Worm (Caenorhabditis elegans) whole organism, young adult: ENCODE results near the gene srb-17.
A peak's percentile ranks its signal among the peaks of the same experiment; 100 is the strongest.

ENCODE experiments used
- B0019.2 ChIP-seq: fragments of 200-800 bp; sonication (Bioruptor generic); conservative IDR thresholded peaks from 2 replicates; pipeline ENCODE4 v1.3.6; 2022; ENCODE audit warnings: missing genetic modification reagents, missing genetic modification characterization, missing compliant biosample characterization
- B0261.1 ChIP-seq: sonication (generic microtip); optimal IDR thresholded peaks from 2 replicates; lab custom pipeline; 2016; ENCODE audit warnings: mild to moderate bottlenecking, missing genetic modification characterization, moderate library complexity, missing compliant biosample characterization
- D2030.7 ChIP-seq: fragments of 200-800 bp; sonication (Bioruptor generic); IDR thresholded peaks from 2 replicates; pipeline ENCODE4 v1.3.6; 2022; ENCODE audit warnings: missing genetic modification reagents, missing genetic modification characterization, missing compliant biosample characterization
- F23B12.7 ChIP-seq: sonication (generic microtip); optimal IDR thresholded peaks from 2 replicates; lab custom pipeline; 2017; ENCODE audit warnings: missing genetic modification characterization, mild to moderate bottlenecking, missing compliant biosample characterization, antibody characterized with exemption, moderate library complexity; ENCODE audit not compliant: insufficient read depth
- K11D2.4 ChIP-seq: fragments of 200-800 bp; sonication (Bioruptor generic); IDR thresholded peaks from 2 replicates; pipeline ENCODE4 v1.3.6; 2022; ENCODE audit warnings: missing genetic modification reagents, missing genetic modification characterization, missing compliant biosample characterization
- Y53F4B.3 ChIP-seq: fragments of 200-800 bp; sonication (Bioruptor generic); IDR thresholded peaks from 2 replicates; pipeline ENCODE4 v1.3.6; 2022; ENCODE audit warnings: missing genetic modification reagents, missing genetic modification characterization, missing compliant biosample characterization
- Y67H2A.10 ChIP-seq: fragments of 200-800 bp; sonication (Bioruptor generic); conservative IDR thresholded peaks from 2 replicates; pipeline ENCODE4 v1.3.6; 2022; ENCODE audit warnings: missing genetic modification reagents, missing genetic modification characterization, missing compliant biosample characterization
- Y95B8A.8 ChIP-seq: fragments of 200-800 bp; sonication (Bioruptor generic); IDR thresholded peaks from 2 replicates; pipeline ENCODE4 v1.3.6; 2022; ENCODE audit warnings: missing genetic modification reagents, missing genetic modification characterization, missing compliant biosample characterization
- ama-1 ChIP-seq, 3 experiments: fragments of 150-350 bp in 1 of 3; sonication (generic microtip) in 2 of 3; optimal IDR thresholded peaks; 2 replicates each; lab custom pipeline; 2014 to 2018; ENCODE audit warnings: missing biosample characterization in 2 of 3, missing genetic modification characterization in 2 of 3, missing genetic modification reagents in 2 of 3
- atf-7 ChIP-seq: sonication (generic microtip); optimal IDR thresholded peaks from 2 replicates; lab custom pipeline; 2017; ENCODE audit warnings: mild to moderate bottlenecking, missing genetic modification characterization, missing compliant biosample characterization
- attf-5 ChIP-seq: fragments of 200-800 bp; sonication (Bioruptor generic); optimal IDR thresholded peaks from 2 replicates; lab custom pipeline; 2018; ENCODE audit warnings: mild to moderate bottlenecking, missing genetic modification characterization, missing compliant biosample characterization
- cebp-1 ChIP-seq, 2 experiments: fragments of 200-800 bp in 1 of 2; sonication (Bioruptor generic) in 1 of 2; sonication (generic microtip) in 1 of 2; IDR thresholded peaks in 1 of 2; optimal IDR thresholded peaks in 1 of 2; 2 replicates each; pipeline versions ENCODE4 v1.3.6 to Lab custom; 2017 to 2022; ENCODE audit warnings: missing compliant biosample characterization in 2 of 2, missing genetic modification characterization in 2 of 2, mild to moderate bottlenecking in 1 of 2, missing genetic modification reagents in 1 of 2, moderate library complexity in 1 of 2
- ceh-27 ChIP-seq: fragments of 200-800 bp; sonication (Bioruptor generic); optimal IDR thresholded peaks from 2 replicates; lab custom pipeline; 2018; ENCODE audit warnings: mild to moderate bottlenecking, missing genetic modification characterization, moderate library complexity, missing compliant biosample characterization
- ceh-91 ChIP-seq: fragments of 200-800 bp; sonication (Bioruptor generic); IDR thresholded peaks from 2 replicates; pipeline ENCODE4 v1.3.6; 2022; ENCODE audit warnings: missing genetic modification reagents, missing genetic modification characterization, missing compliant biosample characterization
- chd-7 ChIP-seq: sonication (generic microtip); optimal IDR thresholded peaks from 2 replicates; lab custom pipeline; 2016; ENCODE audit warnings: mild to moderate bottlenecking, missing genetic modification characterization, moderate library complexity, missing compliant biosample characterization
- egl-18 ChIP-seq: fragments of 200-800 bp; sonication (Bioruptor generic); IDR thresholded peaks from 2 replicates; pipeline ENCODE4 v1.3.6; 2022; ENCODE audit warnings: missing genetic modification reagents, missing genetic modification characterization, missing compliant biosample characterization
- ekl-4 ChIP-seq: fragments of 200-800 bp; sonication (Bioruptor generic); IDR thresholded peaks from 2 replicates; pipeline ENCODE4 v1.3.6; 2022; ENCODE audit warnings: missing genetic modification reagents, missing genetic modification characterization, missing compliant biosample characterization
- ets-4 ChIP-seq: fragments of 200-800 bp; sonication (Bioruptor generic); optimal IDR thresholded peaks from 2 replicates; lab custom pipeline; 2018; ENCODE audit warnings: mild to moderate bottlenecking, missing genetic modification characterization, missing compliant biosample characterization
- hlh-26 ChIP-seq: fragments of 200-800 bp; sonication (Bioruptor generic); conservative IDR thresholded peaks from 2 replicates; pipeline ENCODE4 v1.3.6; 2022; ENCODE audit warnings: missing genetic modification reagents, missing genetic modification characterization, missing compliant biosample characterization
- hmg-1.2 ChIP-seq: fragments of 200-800 bp; sonication (Bioruptor generic); IDR thresholded peaks from 2 replicates; pipeline ENCODE4 v1.3.6; 2022; ENCODE audit warnings: missing genetic modification reagents, missing genetic modification characterization, missing compliant biosample characterization
- hmg-20 ChIP-seq: fragments of 200-800 bp; sonication (Bioruptor generic); IDR thresholded peaks from 2 replicates; pipeline ENCODE4 v1.3.6; 2022; ENCODE audit warnings: missing genetic modification reagents, missing genetic modification characterization, missing compliant biosample characterization
- lin-35 ChIP-seq, 3 experiments: fragments of 150-350 bp in 2 of 3; sonication (generic microtip) in 1 of 3; optimal IDR thresholded peaks; 2 replicates each; lab custom pipeline; 2014 to 2018; ENCODE audit warnings: missing biosample characterization in 3 of 3, missing genetic modification characterization in 3 of 3, missing genetic modification reagents in 3 of 3
- lin-40 ChIP-seq: sonication (generic microtip); optimal IDR thresholded peaks from 2 replicates; lab custom pipeline; 2016; ENCODE audit warnings: missing genetic modification characterization, mild to moderate bottlenecking, missing compliant biosample characterization, missing genotype, missing genetic modification reagents
- madf-10 ChIP-seq: sonication (generic microtip); optimal IDR thresholded peaks from 2 replicates; lab custom pipeline; 2016; ENCODE audit warnings: mild to moderate bottlenecking, missing genetic modification characterization, missing compliant biosample characterization
- madf-8 ChIP-seq: fragments of 200-800 bp; sonication (Bioruptor generic); conservative IDR thresholded peaks from 2 replicates; pipeline ENCODE4 v1.3.6; 2022; ENCODE audit warnings: missing genetic modification reagents, missing genetic modification characterization, missing compliant biosample characterization
- mxl-1 ChIP-seq: sonication (generic microtip); optimal IDR thresholded peaks from 2 replicates; lab custom pipeline; 2016; ENCODE audit warnings: missing genetic modification characterization, missing compliant biosample characterization
- nfya-2 ChIP-seq: fragments of 200-800 bp; sonication (Bioruptor generic); IDR thresholded peaks from 2 replicates; pipeline ENCODE4 v1.3.6; 2022; ENCODE audit warnings: missing genetic modification reagents, missing genetic modification characterization, missing compliant biosample characterization
- nhr-80 ChIP-seq: sonication (generic microtip); optimal IDR thresholded peaks from 2 replicates; lab custom pipeline; 2016; ENCODE audit warnings: missing genetic modification characterization, missing compliant biosample characterization
- rec-8 ChIP-seq, 2 experiments: sonication (generic microtip); optimal IDR thresholded peaks; 2 replicates each; lab custom pipeline; 2016; ENCODE audit warnings: mild to moderate bottlenecking in 2 of 2, missing genetic modification characterization in 2 of 2, missing genetic modification reagents in 2 of 2, missing genotype in 2 of 2, missing biosample characterization in 1 of 2, missing compliant biosample characterization in 1 of 2, moderate library complexity in 1 of 2
- snpc-1.1 ChIP-seq: sonication (generic microtip); optimal IDR thresholded peaks from 2 replicates; lab custom pipeline; 2017; ENCODE audit warnings: missing genetic modification characterization, mild to moderate bottlenecking, missing compliant biosample characterization, antibody characterized with exemption, moderate library complexity, missing genotype, missing genetic modification reagents; ENCODE audit not compliant: insufficient read depth
- snpc-3.4 ChIP-seq: sonication (generic microtip); optimal IDR thresholded peaks from 2 replicates; lab custom pipeline; 2017; ENCODE audit warnings: missing genetic modification characterization, mild to moderate bottlenecking, missing compliant biosample characterization, antibody characterized with exemption, moderate library complexity, missing genotype, missing genetic modification reagents
- somi-1 ChIP-seq: fragments of 200-800 bp; sonication (Bioruptor generic); optimal IDR thresholded peaks from 2 replicates; lab custom pipeline; 2018; ENCODE audit warnings: mild to moderate bottlenecking, missing genetic modification characterization, missing compliant biosample characterization
- sptf-2 ChIP-seq: fragments of 200-800 bp; sonication (Bioruptor generic); optimal IDR thresholded peaks from 2 replicates; lab custom pipeline; 2018; ENCODE audit warnings: mild to moderate bottlenecking, missing genetic modification characterization, missing compliant biosample characterization
- tbx-9 ChIP-seq: sonication (generic microtip); optimal IDR thresholded peaks from 2 replicates; lab custom pipeline; 2016; ENCODE audit warnings: borderline replicate concordance, missing genetic modification characterization, inconsistent platforms, missing compliant biosample characterization
- tlf-1 ChIP-seq: fragments of 200-800 bp; sonication (Bioruptor generic); optimal IDR thresholded peaks from 2 replicates; lab custom pipeline; 2018; ENCODE audit warnings: mild to moderate bottlenecking, missing genetic modification characterization, missing compliant biosample characterization
- unc-130 ChIP-seq: sonication (generic microtip); optimal IDR thresholded peaks from 2 replicates; lab custom pipeline; 2016; ENCODE audit warnings: missing genetic modification reagents, missing genetic modification characterization, missing compliant biosample characterization
- ztf-22 ChIP-seq: fragments of 200-800 bp; sonication (Bioruptor generic); optimal IDR thresholded peaks from 2 replicates; lab custom pipeline; 2018; ENCODE audit warnings: mild to moderate bottlenecking, missing genetic modification characterization, moderate library complexity, missing compliant biosample characterization
- ztf-25 ChIP-seq: fragments of 200-800 bp; sonication (Bioruptor generic); IDR thresholded peaks from 2 replicates; pipeline ENCODE4 v1.3.6; 2022; ENCODE audit warnings: missing genetic modification reagents, missing genetic modification characterization, missing compliant biosample characterization
- ztf-26 ChIP-seq: sonication (generic microtip); optimal IDR thresholded peaks from 2 replicates; lab custom pipeline; 2017; ENCODE audit warnings: missing genetic modification characterization, missing compliant biosample characterization
- ztf-28 ChIP-seq: fragments of 200-800 bp; sonication (Bioruptor generic); IDR thresholded peaks from 2 replicates; pipeline ENCODE4 v1.3.6; 2022; ENCODE audit warnings: missing genetic modification reagents, missing genetic modification characterization, missing compliant biosample characterization
- ztf-6 ChIP-seq: fragments of 200-800 bp; sonication (Bioruptor generic); IDR thresholded peaks from 2 replicates; pipeline ENCODE4 v1.3.6; 2022; ENCODE audit warnings: missing genetic modification reagents, missing genetic modification characterization, missing compliant biosample characterization

srb-17 gene

DNA sequence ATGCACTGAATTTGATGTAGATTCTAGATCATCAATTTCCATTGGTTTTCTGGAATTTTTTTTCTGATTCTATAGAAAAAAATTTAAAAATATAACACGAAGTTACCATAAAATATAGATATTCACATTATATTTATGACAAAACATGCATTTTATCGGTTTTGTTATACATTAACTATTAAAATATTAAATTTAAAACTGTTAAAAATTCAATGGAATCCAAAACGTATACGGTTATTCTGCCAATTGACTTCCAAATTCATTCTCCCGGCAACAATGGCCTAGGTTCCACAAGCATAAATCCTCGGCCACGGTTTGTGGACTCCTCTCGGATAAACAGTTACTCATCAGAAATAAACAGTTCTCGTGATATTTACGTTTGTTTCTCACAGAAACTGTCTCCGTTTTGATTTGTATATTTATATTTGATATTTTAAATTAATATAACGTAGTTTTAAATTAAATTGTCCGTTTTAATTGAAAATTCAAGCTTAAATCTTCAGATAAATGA is 26.6 kb upstream of the srb-17 start, which contains the start of the genes F01D4.5 and ced-5 (continued):
- no peak for TF ChIP-seq snpc-1.1
- TF ChIP-seq nfya-2, result peak; percentile 86; the same call in 1 of the 2 replicates
- TF ChIP-seq hlh-26 (GFP tag; lab: Robert Waterston, UW), result no peak
- no peak for TF ChIP-seq ama-1 (optimal IDR thresholded peaks at IDR 0.05; lab: Kevin White, UChicago)
- no peak for TF ChIP-seq ama-1 (GFP tag; optimal IDR thresholded peaks at IDR 0.05; lab: Kevin White, UChicago)
- TF ChIP-seq tbx-9, result no peak
- peak; percentile 61; the same call in 1 of the 2 replicates for TF ChIP-seq K11D2.4 (GFP tag; lab: Robert Waterston, UW)
- TF ChIP-seq B0019.2 (GFP tag; lab: Robert Waterston, UW), result 0 out of 2 replicates have a peak, but pooled peaks have one; percentile 51
- TF ChIP-seq cebp-1 (GFP tag; IDR thresholded peaks at IDR 0.05; lab: Robert Waterston, UW), result no peak
- TF ChIP-seq cebp-1 (tag; optimal IDR thresholded peaks at IDR 0.05; lab: Kevin White, UChicago), result peak; percentile 61
- peak; percentile 57; the same call in 1 of the 2 replicates for TF ChIP-seq ekl-4 (GFP tag; lab: Robert Waterston, UW)
- peak; percentile 40 for TF ChIP-seq tlf-1 (GFP tag; lab: Kevin White, UChicago)
- TF ChIP-seq ztf-6 (GFP tag; lab: Robert Waterston, UW), result no peak
- peak; percentile 60 to 89 for TF ChIP-seq rec-8 (tag; optimal IDR thresholded peaks at IDR 0.05; lab: Kevin White, UChicago)
- TF ChIP-seq somi-1 (GFP tag; lab: Kevin White, UChicago), result peak; percentile 49
- TF ChIP-seq Y67H2A.10, result 0 out of 2 replicates have a peak, but pooled peaks have one; percentile 11
- TF ChIP-seq attf-5 (GFP tag; lab: Kevin White, UChicago), result peak; percentile 48
- no peak for TF ChIP-seq Y95B8A.8 (GFP tag; lab: Robert Waterston, UW)
- 0 out of 2 replicates have a peak, but pooled peaks have one; percentile 22 for TF ChIP-seq ceh-91 (GFP tag; lab: Robert Waterston, UW)
- peak; percentile 56 for TF ChIP-seq chd-7 (tag; lab: Kevin White, UChicago)
- TF ChIP-seq mxl-1 (tag; lab: Kevin White, UChicago), result no peak
- no peak for TF ChIP-seq Y53F4B.3 (GFP tag; lab: Robert Waterston, UW)
- TF ChIP-seq hmg-20 (GFP tag; lab: Robert Waterston, UW), result peak; percentile 62; the same call in 1 of the 2 replicates
- peak; percentile 5 for TF ChIP-seq B0261.1 (tag; lab: Kevin White, UChicago)
- TF ChIP-seq madf-8 (GFP tag; lab: Robert Waterston, UW), result no peak
- TF ChIP-seq hmg-1.2 (GFP tag; lab: Robert Waterston, UW), result 0 out of 2 replicates have a peak, but pooled peaks have one; percentile 21
- TF ChIP-seq ztf-22 (GFP tag; lab: Kevin White, UChicago), result peak; percentile 1
- TF ChIP-seq sptf-2, result no peak
- peak; percentile 44 for TF ChIP-seq atf-7
- TF ChIP-seq ztf-25, result no peak
- peak; percentile 43; the same call in 1 of the 2 replicates for TF ChIP-seq D2030.7 (GFP tag; lab: Robert Waterston, UW)
- 0 out of 2 replicates have a peak, but pooled peaks have one; percentile 64 for TF ChIP-seq ztf-28
- TF ChIP-seq lin-35 (GFP tag; optimal IDR thresholded peaks at IDR 0.05; lab: Kevin White, UChicago), result peak in 1 of 3 experiments; percentile 54
- TF ChIP-seq unc-130, result peak; percentile 93
- peak; percentile 82 for TF ChIP-seq ceh-27
- TF ChIP-seq ets-4 (GFP tag; lab: Kevin White, UChicago), result no peak
- TF ChIP-seq madf-10 (tag; lab: Kevin White, UChicago), result peak; percentile 62
- TF ChIP-seq snpc-3.4 (tag; lab: Kevin White, UChicago), result no peak
- TF ChIP-seq nhr-80 (tag; lab: Kevin White, UChicago), result peak; percentile 35
- peak; percentile 6 for TF ChIP-seq ztf-26 (tag; lab: Kevin White, UChicago)
- no peak for TF ChIP-seq egl-18 (GFP tag; lab: Robert Waterston, UW)
- TF ChIP-seq lin-40 (tag; lab: Kevin White, UChicago), result peak; percentile 72
- peak; percentile 31 for TF ChIP-seq F23B12.7
